Fruit fly (Drosophila melanogaster): Measurements from ENCODE around the gene CG18549.

Gene CG18549

dm6 chr3R:12448889-12449314, at the start of gene CG18549:
Gene CG18549, plus strand, starts transcription at chr3R:12449296.
- peak; percentile 100 for TF ChIP-seq CG7372 (GFP tag; IDR thresholded peaks at IDR 0.05)
- TF ChIP-seq Hand (GFP tag; optimal IDR thresholded peaks at IDR 0.05): peak; percentile 99
- peak; percentile 84 for TF ChIP-seq zen2 (GFP tag; IDR thresholded peaks at IDR 0.05; ENCODE audit: partially characterized antibody)
- TF ChIP-seq schlank (tag; optimal IDR thresholded peaks at IDR 0.05): peak; percentile 99
- peak; percentile 100 for TF ChIP-seq CG30403 (GFP tag; optimal IDR thresholded peaks at IDR 0.05)
- peak; percentile 99 for TF ChIP-seq Gug (GFP tag; IDR thresholded peaks at IDR 0.05)
- peak; percentile 98 for TF ChIP-seq zfh2 (GFP tag; optimal IDR thresholded peaks at IDR 0.05)
- TF ChIP-seq h (optimal IDR thresholded peaks at IDR 0.05): no peak
- peak; percentile 100 for TF ChIP-seq nom (GFP tag; optimal IDR thresholded peaks at IDR 0.05)
- TF ChIP-seq Fer1 (GFP tag; optimal IDR thresholded peaks at IDR 0.05): peak; percentile 100
- TF ChIP-seq CG8765 (GFP tag; IDR thresholded peaks at IDR 0.05): peak; percentile 98
- TF ChIP-seq sob (GFP tag; IDR thresholded peaks at IDR 0.05): peak; percentile 100
- TF ChIP-seq CG4282 (GFP tag; optimal IDR thresholded peaks at IDR 0.05): peak; percentile 96
- TF ChIP-seq Dfd (GFP tag; optimal IDR thresholded peaks at IDR 0.05): no peak
- TF ChIP-seq knrl (GFP tag; IDR thresholded peaks at IDR 0.05; ENCODE audit: partially characterized antibody): peak; percentile 75
- peak; percentile 99 for TF ChIP-seq lbe (GFP tag; optimal IDR thresholded peaks at IDR 0.05)
- TF ChIP-seq YL-1 (GFP tag; optimal IDR thresholded peaks at IDR 0.05): peak; percentile 100
- peak; percentile 100 for TF ChIP-seq Ets65A (GFP tag)
- peak; percentile 91 for TF ChIP-seq CG10321 (GFP tag; IDR thresholded peaks at IDR 0.05)
- peak; percentile 99 for TF ChIP-seq CG13123 (GFP tag; optimal IDR thresholded peaks at IDR 0.05)
- TF ChIP-seq Gsc (GFP tag; IDR thresholded peaks at IDR 0.05): peak; percentile 99
- TF ChIP-seq Dek (tag; optimal IDR thresholded peaks at IDR 0.05): peak; percentile 100
- TF ChIP-seq Nf-YB (GFP tag; optimal IDR thresholded peaks at IDR 0.05): peak; percentile 93
- peak; percentile 100 for TF ChIP-seq CG9817 (tag; optimal IDR thresholded peaks at IDR 0.05)
- peak; percentile 85 for TF ChIP-seq amos (GFP tag; IDR thresholded peaks at IDR 0.05; ENCODE audit: partially characterized antibody)
- peak; percentile 100 for TF ChIP-seq bab2 (GFP tag; optimal IDR thresholded peaks at IDR 0.05)
- TF ChIP-seq stwl (tag; optimal IDR thresholded peaks at IDR 0.05): peak; percentile 95
- TF ChIP-seq CG4820 (GFP tag; optimal IDR thresholded peaks at IDR 0.05): peak; percentile 99
- peak; percentile 99 for TF ChIP-seq Ravus (GFP tag; IDR thresholded peaks at IDR 0.05)
- peak; percentile 100 for TF ChIP-seq Atf6 (GFP tag; IDR thresholded peaks at IDR 0.05)
- TF ChIP-seq Kr (GFP tag; optimal IDR thresholded peaks at IDR 0.05): peak; percentile 73
- TF ChIP-seq CG6175 (GFP tag; IDR thresholded peaks at IDR 0.05): peak; percentile 99
- peak; percentile 99 for TF ChIP-seq CG6813 (GFP tag; optimal IDR thresholded peaks at IDR 0.05)
- TF ChIP-seq jing (GFP tag; optimal IDR thresholded peaks at IDR 0.05): peak; percentile 99
- no peak for TF ChIP-seq br (optimal IDR thresholded peaks at IDR 0.05)
- no peak for TF ChIP-seq cg (GFP tag; optimal IDR thresholded peaks at IDR 0.05)
- TF ChIP-seq corto (GFP tag; optimal IDR thresholded peaks at IDR 0.05): peak; percentile 100
- TF ChIP-seq stc (GFP tag; IDR thresholded peaks at IDR 0.05): peak; percentile 100
- peak; percentile 100 for TF ChIP-seq Hmr (GFP tag; optimal IDR thresholded peaks at IDR 0.05)
- peak; percentile 100 for TF ChIP-seq CG12104 (GFP tag; optimal IDR thresholded peaks at IDR 0.05)
- peak; percentile 98 for TF ChIP-seq ac (GFP tag; optimal IDR thresholded peaks at IDR 0.05)
- TF ChIP-seq sisA (GFP tag; IDR thresholded peaks at IDR 0.05): peak; percentile 100
- peak; percentile 99 for TF ChIP-seq CG11398 (GFP tag; optimal IDR thresholded peaks at IDR 0.05)
- peak; percentile 99 for TF ChIP-seq CG9609 (GFP tag; optimal IDR thresholded peaks at IDR 0.05)
- TF ChIP-seq chif (GFP tag; optimal IDR thresholded peaks at IDR 0.05): peak; percentile 99 to 100
- peak; percentile 99 for TF ChIP-seq CG7987 (GFP tag; optimal IDR thresholded peaks at IDR 0.05)
- TF ChIP-seq CG5245 (GFP tag; optimal IDR thresholded peaks at IDR 0.05): peak; percentile 100
- peak; percentile 99 for TF ChIP-seq Mad (GFP tag; optimal IDR thresholded peaks at IDR 0.05)
- peak; percentile 95 for TF ChIP-seq Nf-YC (tag; optimal IDR thresholded peaks at IDR 0.05)
- peak; percentile 100 for TF ChIP-seq CG17385 (GFP tag; optimal IDR thresholded peaks at IDR 0.05)
- TF ChIP-seq CG17186 (GFP tag; optimal IDR thresholded peaks at IDR 0.05): peak; percentile 96
- TF ChIP-seq Side (GFP tag; optimal IDR thresholded peaks at IDR 0.05): peak; percentile 99

Measured in whole organism, embryonic.